Worm (Caenorhabditis elegans) whole organism, L3 larva: ENCODE data around the gene irld-26.

Experiments
- R02D3.7 ChIP-seq: fragments of 150-350 bp; optimal IDR thresholded peaks from 2 replicates; lab custom pipeline; 2014; ENCODE audit warnings: missing biosample characterization, missing genetic modification characterization
- aly-2 ChIP-seq: fragments of 150-350 bp; optimal IDR thresholded peaks from 2 replicates; lab custom pipeline; 2014; ENCODE audit warnings: missing biosample characterization, missing genetic modification characterization
- ama-1 ChIP-seq: fragments of 150-350 bp; optimal IDR thresholded peaks from 2 replicates; lab custom pipeline; 2018
- ceh-28 ChIP-seq: fragments of 150-350 bp; optimal IDR thresholded peaks from 2 replicates; lab custom pipeline; 2014; ENCODE audit warnings: missing biosample characterization, missing genetic modification reagents, missing genetic modification characterization
- ceh-9 ChIP-seq: sonication (generic microtip); optimal IDR thresholded peaks from 2 replicates; lab custom pipeline; 2018; ENCODE audit warnings: missing biosample characterization, missing genetic modification characterization
- daf-12 ChIP-seq: fragments of 150-350 bp; optimal IDR thresholded peaks from 2 replicates; lab custom pipeline; 2014; ENCODE audit warnings: missing biosample characterization, missing genetic modification reagents, missing genetic modification characterization
- egl-27 ChIP-seq: sonication (generic microtip); optimal IDR thresholded peaks from 4 replicates; lab custom pipeline; 2017; ENCODE audit warnings: missing biosample characterization, missing genetic modification reagents, missing genetic modification characterization
- egl-5 ChIP-seq: fragments of 150-350 bp; optimal IDR thresholded peaks from 2 replicates; lab custom pipeline; 2017; ENCODE audit warnings: missing biosample characterization, missing genetic modification reagents, missing genetic modification characterization, inconsistent platforms
- fkh-10 ChIP-seq: sonication (generic microtip); optimal IDR thresholded peaks from 2 replicates; lab custom pipeline; 2017; ENCODE audit warnings: missing biosample characterization, missing genetic modification reagents, missing genetic modification characterization
- fkh-2 ChIP-seq: fragments of 150-350 bp; optimal IDR thresholded peaks from 2 replicates; lab custom pipeline; 2014; ENCODE audit warnings: missing biosample characterization, missing genetic modification reagents, missing genetic modification characterization
- hmg-11 ChIP-seq: sonication (generic microtip); optimal IDR thresholded peaks from 2 replicates; lab custom pipeline; 2016; ENCODE audit warnings: missing genetic modification characterization, missing compliant biosample characterization
- jun-1 ChIP-seq: fragments of 150-350 bp; optimal IDR thresholded peaks from 2 replicates; lab custom pipeline; 2014; ENCODE audit warnings: missing biosample characterization, missing genetic modification reagents, missing genetic modification characterization
- lin-39 ChIP-seq: fragments of 150-350 bp; optimal IDR thresholded peaks from 2 replicates; lab custom pipeline; 2018; ENCODE audit warnings: missing biosample characterization, missing genetic modification reagents, missing genetic modification characterization
- lsy-12 ChIP-seq: sonication (generic microtip); optimal IDR thresholded peaks from 2 replicates; lab custom pipeline; 2016; ENCODE audit warnings: mild to moderate bottlenecking, missing genetic modification characterization, missing compliant biosample characterization
- mml-1 ChIP-seq: fragments of 150-350 bp; sonication (generic microtip); optimal IDR thresholded peaks from 3 replicates; lab custom pipeline; 2014; ENCODE audit warnings: missing biosample characterization, missing genetic modification characterization
- nfya-1 ChIP-seq: sonication (generic microtip); optimal IDR thresholded peaks from 2 replicates; lab custom pipeline; 2017; ENCODE audit warnings: missing genetic modification characterization, mild to moderate bottlenecking, missing compliant biosample characterization, antibody characterized with exemption, moderate library complexity; ENCODE audit not compliant: insufficient read depth
- nhr-11 ChIP-seq: fragments of 150-350 bp; optimal IDR thresholded peaks from 2 replicates; lab custom pipeline; 2014; ENCODE audit warnings: missing biosample characterization, missing genetic modification characterization
- nhr-23 ChIP-seq: fragments of 150-350 bp; optimal IDR thresholded peaks from 2 replicates; lab custom pipeline; 2014; ENCODE audit warnings: missing biosample characterization, missing genetic modification reagents, missing genetic modification characterization
- nhr-237 ChIP-seq: fragments of 150-350 bp; optimal IDR thresholded peaks from 2 replicates; lab custom pipeline; 2014; ENCODE audit warnings: missing biosample characterization, missing genetic modification characterization
- nhr-25 ChIP-seq: sonication (generic microtip); optimal IDR thresholded peaks from 2 replicates; lab custom pipeline; 2017; ENCODE audit warnings: missing biosample characterization, missing genetic modification characterization
- nhr-28 ChIP-seq: fragments of 150-350 bp; optimal IDR thresholded peaks from 2 replicates; lab custom pipeline; 2014; ENCODE audit warnings: missing biosample characterization, missing genetic modification characterization
- nhr-67 ChIP-seq: fragments of 150-350 bp; optimal IDR thresholded peaks from 2 replicates; lab custom pipeline; 2014; ENCODE audit warnings: missing biosample characterization, missing genetic modification characterization
- nhr-76 ChIP-seq: fragments of 150-350 bp; sonication (generic microtip); optimal IDR thresholded peaks from 5 replicates; lab custom pipeline; 2014; ENCODE audit warnings: missing biosample characterization, missing genetic modification characterization
- nhr-77 ChIP-seq: fragments of 150-350 bp; optimal IDR thresholded peaks from 2 replicates; lab custom pipeline; 2014; ENCODE audit warnings: missing biosample characterization, missing genetic modification characterization
- pha-4 ChIP-seq: fragments of 150-350 bp; optimal IDR thresholded peaks from 2 replicates; lab custom pipeline; 2014; ENCODE audit warnings: missing biosample characterization, missing genetic modification reagents, missing genetic modification characterization
- pqm-1 ChIP-seq: fragments of 150-350 bp; optimal IDR thresholded peaks from 2 replicates; lab custom pipeline; 2017; ENCODE audit warnings: missing biosample characterization, missing genetic modification characterization, inconsistent platforms
- sea-2 ChIP-seq: fragments of 150-350 bp; sonication (generic microtip); optimal IDR thresholded peaks from 4 replicates; lab custom pipeline; 2014; ENCODE audit warnings: missing biosample characterization, missing genetic modification reagents, missing genetic modification characterization
- skn-1 ChIP-seq: fragments of 150-350 bp; optimal IDR thresholded peaks from 2 replicates; lab custom pipeline; 2014; ENCODE audit warnings: missing biosample characterization, missing genetic modification characterization
- snpc-4 ChIP-seq: fragments of 150-350 bp; optimal IDR thresholded peaks from 2 replicates; lab custom pipeline; 2014; ENCODE audit warnings: missing biosample characterization, missing genetic modification characterization
- tbx-2 ChIP-seq: sonication (generic microtip); optimal IDR thresholded peaks from 2 replicates; lab custom pipeline; 2016; ENCODE audit warnings: mild to moderate bottlenecking, missing genetic modification characterization, missing compliant biosample characterization
- unc-39 ChIP-seq: sonication (generic microtip); optimal IDR thresholded peaks from 4 replicates; lab custom pipeline; 2017; ENCODE audit warnings: missing biosample characterization, missing genetic modification characterization
- unc-62 ChIP-seq: fragments of 150-350 bp; sonication (generic microtip); optimal IDR thresholded peaks from 4 replicates; lab custom pipeline; 2014; ENCODE audit warnings: missing biosample characterization, missing genetic modification reagents, missing genetic modification characterization
- zag-1 ChIP-seq: fragments of 150-350 bp; optimal IDR thresholded peaks from 2 replicates; lab custom pipeline; 2014; ENCODE audit warnings: missing biosample characterization, missing genetic modification characterization

The irld-26 gene

ce11 chrV:16246579-16246978, 41.6 kb downstream of the irld-26 start, which contains the start of gene srh-95:
TSS of gene srh-95 (plus strand) at chrV:16246879.
- no peak for TF ChIP-seq nhr-77 (tag; lab: Kevin White, UChicago)
- TF ChIP-seq nhr-76 (tag; lab: Kevin White, UChicago) = no peak
- TF ChIP-seq tbx-2 (tag; lab: Kevin White, UChicago) = no peak
- TF ChIP-seq nhr-23 (tag; lab: Kevin White, UChicago) = no peak
- TF ChIP-seq nhr-237 (tag; lab: Kevin White, UChicago) = no peak
- TF ChIP-seq mml-1 (tag; lab: Kevin White, UChicago) = no peak
- no peak for TF ChIP-seq lin-39 (tag; lab: Kevin White, UChicago)
- no peak for TF ChIP-seq pqm-1 (tag; lab: Kevin White, UChicago)
- no peak for TF ChIP-seq snpc-4 (tag; lab: Kevin White, UChicago)
- TF ChIP-seq unc-62 = no peak
- TF ChIP-seq egl-27 (tag; lab: Kevin White, UChicago) = no peak

ce11 chrV:16249105-16249504, 44.1 kb downstream of the irld-26 start:
- TF ChIP-seq lin-39 (tag; lab: Kevin White, UChicago) (no peak), ceh-28 (tag; lab: Kevin White, UChicago) (no peak), ceh-9 (tag; lab: Kevin White, UChicago) (no peak), tbx-2 (tag; lab: Kevin White, UChicago) (no peak), fkh-2 (no peak), unc-39 (tag; lab: Kevin White, UChicago) (no peak), nhr-11 (tag; lab: Kevin White, UChicago) (no peak), nfya-1 (tag; lab: Kevin White, UChicago) (no peak), skn-1 (tag; lab: Kevin White, UChicago) (no peak), ama-1 (lab: Kevin White, UChicago) (no peak), nhr-28 (tag; lab: Kevin White, UChicago) (no peak), sea-2 (GFP tag; lab: Kevin White, UChicago) (no peak), nhr-237 (tag; lab: Kevin White, UChicago) (no peak), zag-1 (tag; lab: Kevin White, UChicago) (no peak), aly-2 (tag; lab: Kevin White, UChicago) (no peak), nhr-25 (tag; lab: Kevin White, UChicago) (no peak), daf-12 (tag; lab: Kevin White, UChicago) (no peak), fkh-10 (GFP tag; lab: Kevin White, UChicago) (no peak)
- TF ChIP-seq, all 47 proteins: peak for 0

ce11 chrV:16253687-16254086, 48.7 kb downstream of the irld-26 start, which contains the start of gene gcy-20:
TSS of gene gcy-20 (minus strand) at chrV:16253787.
- TF ChIP-seq unc-39 (tag; lab: Kevin White, UChicago) = no peak
- TF ChIP-seq egl-27 (tag; lab: Kevin White, UChicago) = no peak
- TF ChIP-seq nhr-11 (tag; lab: Kevin White, UChicago) = no peak
- TF ChIP-seq jun-1 (tag; lab: Kevin White, UChicago) = no peak
- no peak for TF ChIP-seq unc-62
- TF ChIP-seq nhr-23 (tag; lab: Kevin White, UChicago) = no peak
- no peak for TF ChIP-seq ceh-9 (tag; lab: Kevin White, UChicago)
- no peak for TF ChIP-seq hmg-11 (tag; lab: Kevin White, UChicago)
- no peak for TF ChIP-seq pqm-1 (tag; lab: Kevin White, UChicago)
- TF ChIP-seq nhr-67 (tag; lab: Kevin White, UChicago) = no peak
- no peak for TF ChIP-seq zag-1 (tag; lab: Kevin White, UChicago)
- TF ChIP-seq aly-2 (tag; lab: Kevin White, UChicago) = no peak
- no peak for TF ChIP-seq nhr-77 (tag; lab: Kevin White, UChicago)
- TF ChIP-seq R02D3.7 (tag; lab: Kevin White, UChicago) = no peak
- no peak for TF ChIP-seq lsy-12
- TF ChIP-seq nhr-28 (tag; lab: Kevin White, UChicago) = no peak
- TF ChIP-seq tbx-2 (tag; lab: Kevin White, UChicago) = no peak

ce11 chrV:16256395-16256794, 51.4 kb downstream of the irld-26 start, which contains the start of gene bgnt-1.3:
TSS of gene bgnt-1.3 (minus strand) at chrV:16256495.
- TF ChIP-seq ceh-9 (tag; lab: Kevin White, UChicago) (no peak), egl-5 (tag; lab: Kevin White, UChicago) (no peak), pha-4 (tag; lab: Kevin White, UChicago) (no peak), nhr-76 (tag; lab: Kevin White, UChicago) (no peak)
